Fruit fly (Drosophila melanogaster) whole organism, embryonic: Measurements from ENCODE around the gene Orc2.

Source experiments
- B-H1 ChIP-seq: fragments of 200-800 bp; sonication (Bioruptor generic); IDR thresholded peaks from 3 replicates; pipeline ENCODE4 v1.3.6; 2022; ENCODE audit warnings: missing biosample characterization, missing genetic modification characterization
- Bgb ChIP-seq: fragments of 200-800 bp; sonication (Bioruptor generic); IDR thresholded peaks from 2 replicates; pipeline ENCODE4 v1.3.6; 2022; ENCODE audit warnings: missing biosample characterization, missing genetic modification characterization; ENCODE audit not compliant: partially characterized antibody
- BtbVII ChIP-seq: fragments of 200-800 bp; sonication (Bioruptor generic); optimal IDR thresholded peaks from 3 replicates; lab custom pipeline; 2017; ENCODE audit warnings: missing biosample characterization, mild to moderate bottlenecking, missing genetic modification characterization
- CG10267 ChIP-seq: fragments of 200-800 bp; sonication (Bioruptor generic); optimal IDR thresholded peaks from 2 replicates; lab custom pipeline; 2018; ENCODE audit warnings: missing biosample characterization, mild to moderate bottlenecking, missing genetic modification characterization, moderate library complexity
- CG1529 ChIP-seq: fragments of 200-800 bp; sonication (Bioruptor generic); optimal IDR thresholded peaks from 3 replicates; lab custom pipeline; 2018; ENCODE audit warnings: missing biosample characterization, missing genetic modification characterization
- CG15514 ChIP-seq: fragments of 200-800 bp; sonication (Bioruptor generic); optimal IDR thresholded peaks from 3 replicates; lab custom pipeline; 2017; ENCODE audit warnings: missing biosample characterization, missing genetic modification characterization, mild to moderate bottlenecking, moderate library complexity, missing genetic modification reagents
- CG16813 ChIP-seq: fragments of 200-800 bp; sonication (Bioruptor generic); IDR thresholded peaks from 3 replicates; pipeline ENCODE4 v1.3.6; 2022; ENCODE audit warnings: missing biosample characterization, missing genetic modification characterization; ENCODE audit not compliant: partially characterized antibody
- CG18262 ChIP-seq: fragments of 200-800 bp; optimal IDR thresholded peaks from 3 replicates; lab custom pipeline; 2019; ENCODE audit warnings: missing biosample characterization, mild to moderate bottlenecking, missing genetic modification characterization, moderate library complexity
- CG18599 ChIP-seq: fragments of 200-800 bp; sonication (Bioruptor generic); optimal IDR thresholded peaks from 3 replicates; lab custom pipeline; 2017; ENCODE audit warnings: missing biosample characterization, missing genetic modification characterization, mild to moderate bottlenecking, moderate library complexity, missing genetic modification reagents
- CG4617 ChIP-seq: fragments of 200-800 bp; sonication (Bioruptor generic); optimal IDR thresholded peaks from 3 replicates; lab custom pipeline; 2016; ENCODE audit warnings: missing biosample characterization, missing genetic modification characterization, borderline replicate concordance
- CG4854 ChIP-seq: fragments of 200-800 bp; sonication (Bioruptor generic); optimal IDR thresholded peaks from 2 replicates; lab custom pipeline; 2016; ENCODE audit warnings: missing biosample characterization, missing genetic modification characterization, inconsistent platforms
- CG5953 ChIP-seq: fragments of 200-800 bp; sonication (Bioruptor generic); IDR thresholded peaks from 2 replicates; pipeline ENCODE4 v1.3.6; 2022; ENCODE audit warnings: missing biosample characterization, missing genetic modification characterization
- CG7987 ChIP-seq: fragments of 200-800 bp; sonication (Bioruptor generic); optimal IDR thresholded peaks from 2 replicates; lab custom pipeline; 2018; ENCODE audit warnings: missing biosample characterization, mild to moderate bottlenecking, missing genetic modification characterization, moderate library complexity
- CG8281 ChIP-seq: fragments of 200-800 bp; sonication (Bioruptor generic); optimal IDR thresholded peaks from 2 replicates; lab custom pipeline; 2018; ENCODE audit warnings: missing biosample characterization, mild to moderate bottlenecking, missing genetic modification characterization, moderate library complexity
- CG8944 ChIP-seq: fragments of 200-800 bp; sonication (Bioruptor generic); optimal IDR thresholded peaks from 3 replicates; lab custom pipeline; 2016; ENCODE audit warnings: missing biosample characterization, missing genetic modification characterization
- CG9817 ChIP-seq: fragments of 200-800 bp; sonication (Bioruptor generic); optimal IDR thresholded peaks from 2 replicates; lab custom pipeline; 2018; ENCODE audit warnings: missing biosample characterization, mild to moderate bottlenecking, missing genetic modification characterization, moderate library complexity
- Deaf1 ChIP-seq: fragments of 200-800 bp; optimal IDR thresholded peaks from 3 replicates; lab custom pipeline; 2019; ENCODE audit warnings: missing biosample characterization, mild to moderate bottlenecking, missing genetic modification characterization, moderate library complexity
- Dref ChIP-seq: fragments of 200-800 bp; sonication (Bioruptor generic); IDR thresholded peaks from 2 replicates; pipeline ENCODE4 v1.3.6; 2022; ENCODE audit warnings: missing biosample characterization, missing genetic modification characterization
- Drgx ChIP-seq: fragments of 200-800 bp; sonication (Bioruptor generic); IDR thresholded peaks from 2 replicates; pipeline ENCODE4 v1.3.6; 2022; ENCODE audit warnings: missing biosample characterization, missing genetic modification characterization
- H2.0 ChIP-seq: fragments of 200-800 bp; sonication (Bioruptor generic); IDR thresholded peaks from 2 replicates; pipeline ENCODE4 v1.3.6; 2022; ENCODE audit warnings: missing biosample characterization, missing genetic modification characterization
- Hr51 ChIP-seq, 2 experiments: fragments of 200-800 bp; sonication (Bioruptor generic); optimal IDR thresholded peaks; 2 replicates in 1 of 2; 3 replicates in 1 of 2; lab custom pipeline; 2016 to 2018; ENCODE audit warnings: missing biosample characterization in 2 of 2, missing genetic modification characterization in 2 of 2, mild to moderate bottlenecking in 1 of 2, moderate library complexity in 1 of 2
- Lim3 ChIP-seq: fragments of 200-800 bp; sonication (Bioruptor generic); IDR thresholded peaks from 2 replicates; pipeline ENCODE4 v1.3.6; 2022; ENCODE audit warnings: missing biosample characterization, missing genetic modification characterization
- Mrtf ChIP-seq: fragments of 200-800 bp; sonication (Bioruptor generic); IDR thresholded peaks from 3 replicates; pipeline ENCODE4 v1.3.6; 2022; ENCODE audit warnings: missing biosample characterization, missing genetic modification characterization
- NK7.1 ChIP-seq: fragments of 200-800 bp; sonication (Bioruptor generic); optimal IDR thresholded peaks from 3 replicates; lab custom pipeline; 2016; ENCODE audit warnings: missing biosample characterization, missing genetic modification characterization
- Oli ChIP-seq: fragments of 200-800 bp; sonication (Bioruptor generic); optimal IDR thresholded peaks from 2 replicates; lab custom pipeline; 2018; ENCODE audit warnings: missing biosample characterization, mild to moderate bottlenecking, missing genetic modification characterization, moderate library complexity
- Sox100B ChIP-seq: fragments of 200-800 bp; sonication (Bioruptor generic); optimal IDR thresholded peaks from 3 replicates; lab custom pipeline; 2018; ENCODE audit warnings: missing biosample characterization, mild to moderate bottlenecking, missing genetic modification characterization
- Ssrp ChIP-seq: fragments of 200-800 bp; sonication (Bioruptor generic); optimal IDR thresholded peaks from 2 replicates; lab custom pipeline; 2018; ENCODE audit warnings: missing biosample characterization, mild to moderate bottlenecking, missing genetic modification characterization, moderate library complexity
- ab ChIP-seq: fragments of 200-800 bp; sonication (Bioruptor generic); optimal IDR thresholded peaks from 2 replicates; lab custom pipeline; 2016; ENCODE audit warnings: missing biosample characterization, missing genetic modification characterization
- abd-A ChIP-seq: fragments of 200-800 bp; sonication (Bioruptor generic); optimal IDR thresholded peaks from 3 replicates; lab custom pipeline; 2019; ENCODE audit warnings: missing biosample characterization, mild to moderate bottlenecking, missing genetic modification characterization, moderate library complexity
- aop ChIP-seq: fragments of 200-800 bp; sonication (Bioruptor generic); IDR thresholded peaks from 2 replicates; pipeline ENCODE4 v1.3.6; 2022; ENCODE audit warnings: missing biosample characterization, missing genetic modification characterization
- ci ChIP-seq: fragments of 200-800 bp; sonication (Bioruptor generic); IDR thresholded peaks from 3 replicates; pipeline ENCODE4 v1.3.6; 2022; ENCODE audit warnings: missing biosample characterization, missing genetic modification characterization
- croc ChIP-seq: fragments of 200-800 bp; sonication (Bioruptor generic); conservative IDR thresholded peaks from 3 replicates; pipeline ENCODE4 v1.3.6; 2022; ENCODE audit warnings: missing biosample characterization, missing genetic modification characterization
- da ChIP-seq: fragments of 200-800 bp; sonication (Bioruptor generic); optimal IDR thresholded peaks from 2 replicates; lab custom pipeline; 2016; ENCODE audit warnings: missing biosample characterization, missing genetic modification characterization
- danr ChIP-seq: fragments of 200-800 bp; sonication (Bioruptor generic); IDR thresholded peaks from 2 replicates; pipeline ENCODE4 v1.3.6; 2022; ENCODE audit warnings: missing biosample characterization, missing genetic modification characterization
- emc ChIP-seq: fragments of 200-800 bp; sonication (Bioruptor generic); optimal IDR thresholded peaks from 2 replicates; lab custom pipeline; 2016; ENCODE audit warnings: missing biosample characterization, missing genetic modification characterization
- fd102C ChIP-seq: fragments of 200-800 bp; sonication (Bioruptor generic); optimal IDR thresholded peaks from 2 replicates; lab custom pipeline; 2018; ENCODE audit warnings: missing biosample characterization, mild to moderate bottlenecking, missing genetic modification characterization, moderate library complexity
- fu2 ChIP-seq: fragments of 200-800 bp; sonication (Bioruptor generic); optimal IDR thresholded peaks from 2 replicates; lab custom pipeline; 2016; ENCODE audit warnings: missing biosample characterization, missing genetic modification characterization
- gfzf ChIP-seq: fragments of 200-800 bp; sonication (Bioruptor generic); optimal IDR thresholded peaks from 2 replicates; lab custom pipeline; 2016; ENCODE audit warnings: missing biosample characterization, mild to moderate bottlenecking, missing genetic modification characterization, moderate library complexity
- gsb-n ChIP-seq: fragments of 200-800 bp; sonication (Bioruptor generic); optimal IDR thresholded peaks from 3 replicates; lab custom pipeline; 2018; ENCODE audit warnings: missing biosample characterization, mild to moderate bottlenecking, missing genetic modification characterization
- jigr1 ChIP-seq: fragments of 200-800 bp; sonication (Bioruptor generic); IDR thresholded peaks from 3 replicates; pipeline ENCODE4 v1.3.6; 2022; ENCODE audit warnings: missing biosample characterization, missing genetic modification characterization
- nau ChIP-seq: fragments of 200-800 bp; sonication (Bioruptor generic); optimal IDR thresholded peaks from 3 replicates; lab custom pipeline; 2017; ENCODE audit warnings: missing biosample characterization, mild to moderate bottlenecking, missing genetic modification characterization, missing genetic modification reagents
- otp ChIP-seq: fragments of 200-800 bp; sonication (Bioruptor generic); IDR thresholded peaks from 3 replicates; pipeline ENCODE4, ENCODE4 v1.3.6; 2022; ENCODE audit warnings: missing biosample characterization, missing genetic modification characterization
- pan ChIP-seq, 4 experiments: fragments of >200 bp in 3 of 4; fragments of 200-800 bp in 1 of 4; sonication (Bioruptor generic) in 1 of 4; optimal IDR thresholded peaks in 3 of 4; IDR thresholded peaks in 1 of 4; 2 replicates each; pipeline versions ENCODE4 v1.3.6 to Lab custom; 2017 to 2022; ENCODE audit warnings: missing biosample characterization in 2 of 4, missing genetic modification characterization in 2 of 4, mixed read lengths in 1 of 4
- peb ChIP-seq: fragments of 200-800 bp; sonication (Bioruptor generic); IDR thresholded peaks from 2 replicates; pipeline ENCODE4 v1.3.6; 2022; ENCODE audit warnings: missing biosample characterization, missing genetic modification characterization
- pum ChIP-seq: fragments of 200-800 bp; sonication (Bioruptor generic); optimal IDR thresholded peaks from 2 replicates; lab custom pipeline; 2016; ENCODE audit warnings: missing biosample characterization, missing genetic modification characterization
- row ChIP-seq: fragments of 200-800 bp; sonication (Bioruptor generic); IDR thresholded peaks from 3 replicates; pipeline ENCODE4 v1.3.6; 2022; ENCODE audit warnings: missing biosample characterization, missing genetic modification characterization
- sd ChIP-seq: fragments of 200-800 bp; sonication (Bioruptor generic); optimal IDR thresholded peaks from 3 replicates; lab custom pipeline; 2018; ENCODE audit warnings: missing biosample characterization, mild to moderate bottlenecking, missing genetic modification characterization, moderate library complexity
- sr ChIP-seq: fragments of 200-800 bp; sonication (Bioruptor generic); IDR thresholded peaks from 3 replicates; pipeline ENCODE4 v1.3.6; 2022; ENCODE audit warnings: missing biosample characterization, missing genetic modification characterization
- stc ChIP-seq: fragments of 200-800 bp; sonication (Bioruptor generic); IDR thresholded peaks from 2 replicates; pipeline ENCODE4 v1.3.6; 2022; ENCODE audit warnings: missing biosample characterization, missing genetic modification characterization
- wor ChIP-seq: fragments of 200-800 bp; sonication (Bioruptor generic); IDR thresholded peaks from 2 replicates; pipeline ENCODE4 v1.3.6; 2022; ENCODE audit warnings: missing biosample characterization, missing genetic modification characterization

The Orc2 gene

DNA sequence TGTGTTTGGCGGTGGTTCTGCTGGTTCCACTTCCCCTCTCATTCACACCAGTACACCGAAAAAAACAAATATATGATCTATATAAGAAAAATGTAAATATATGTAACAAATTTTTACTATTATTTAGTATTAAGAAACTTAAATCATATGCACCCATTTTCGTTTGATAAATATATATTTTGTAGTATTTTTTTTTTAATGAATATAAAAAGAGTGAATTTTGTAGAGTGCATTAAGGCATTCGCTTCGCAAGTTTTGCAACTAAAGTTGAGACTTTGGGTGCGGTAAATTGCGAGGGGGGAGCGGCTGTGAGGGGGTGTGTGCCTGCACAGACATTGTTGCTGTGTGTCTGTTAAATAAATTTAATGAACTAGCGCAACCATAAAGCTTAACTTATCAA, 42.9 kb downstream of the Orc2 start (continued):
- TF ChIP-seq BtbVII (GFP tag; lab: Kevin White, UChicago), result peak; percentile 44
- no peak for TF ChIP-seq jigr1 (GFP tag; lab: Robert Waterston, UW)
- TF ChIP-seq B-H1 (GFP tag; lab: Robert Waterston, UW), result no peak
- no peak for TF ChIP-seq stc (GFP tag; lab: Robert Waterston, UW)
- TF ChIP-seq CG15514 (GFP tag; lab: Kevin White, UChicago), result peak; percentile 9
- no peak for TF ChIP-seq aop
- TF ChIP-seq fd102C (GFP tag; lab: Kevin White, UChicago), result no peak
- TF ChIP-seq ab (GFP tag; lab: Kevin White, UChicago), result no peak
- no peak for TF ChIP-seq pan (optimal IDR thresholded peaks at IDR 0.05; lab: Kevin White, UChicago)
- no peak for TF ChIP-seq pan (GFP tag; optimal IDR thresholded peaks at IDR 0.05 in 1 of 2, IDR thresholded peaks at IDR 0.05 in 1 of 2)
- TF ChIP-seq ci (GFP tag; lab: Robert Waterston, UW), result no peak
- no peak for TF ChIP-seq gfzf (GFP tag; lab: Kevin White, UChicago)
- TF ChIP-seq Oli (tag; lab: Kevin White, UChicago), result peak; percentile 5
- peak; percentile 25 for TF ChIP-seq gsb-n
- peak; percentile 20 for TF ChIP-seq CG18599 (GFP tag; lab: Kevin White, UChicago)
- no peak for TF ChIP-seq abd-A
- peak; percentile 38; the same call in 1 of the 3 replicates for TF ChIP-seq row (GFP tag; lab: Robert Waterston, UW)
- TF ChIP-seq CG4617 (GFP tag; lab: Kevin White, UChicago), result no peak
- TF ChIP-seq sr (GFP tag; lab: Robert Waterston, UW), result no peak
- peak; percentile 81 for TF ChIP-seq Drgx
- no peak for TF ChIP-seq CG8281 (tag; lab: Kevin White, UChicago)
- TF ChIP-seq, all 482 proteins: peak for 51

DNA sequence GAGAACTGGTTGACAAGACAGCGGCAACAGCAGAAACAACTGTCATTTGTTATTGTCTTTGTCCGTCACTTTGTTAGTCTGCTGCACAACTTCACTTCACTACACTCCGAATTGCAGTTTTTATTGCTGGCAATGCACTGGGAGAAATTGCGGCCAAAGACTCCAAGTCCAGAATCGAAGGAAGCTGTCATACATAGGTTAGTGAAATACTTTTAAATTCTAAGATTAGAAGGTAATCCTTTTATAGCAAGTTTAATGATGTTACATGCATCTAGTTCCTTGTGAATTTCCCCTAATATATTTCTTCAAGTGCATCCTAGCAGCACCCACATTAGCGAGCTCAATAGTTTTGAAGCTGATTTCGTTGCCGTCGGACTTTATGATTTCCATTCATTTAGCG, 44.2 kb downstream of the Orc2 start:
- peak; percentile 38 for TF ChIP-seq CG10267 (tag; lab: Kevin White, UChicago)
- no peak for TF ChIP-seq Bgb
- no peak for TF ChIP-seq CG16813 (GFP tag; lab: Robert Waterston, UW)
- TF ChIP-seq croc (GFP tag; lab: Robert Waterston, UW), result peak; percentile 52; the same call in 2 of the 3 replicates
- TF ChIP-seq pum (GFP tag; lab: Kevin White, UChicago), result peak; percentile 27
- no peak for TF ChIP-seq peb (GFP tag; lab: Robert Waterston, UW)
- no peak for TF ChIP-seq CG9817
- peak; percentile 58 for TF ChIP-seq Sox100B (GFP tag; lab: Kevin White, UChicago)
- peak; percentile 22 for TF ChIP-seq nau (GFP tag; lab: Kevin White, UChicago)
- TF ChIP-seq Mrtf (GFP tag; lab: Robert Waterston, UW), result no peak
- TF ChIP-seq danr (GFP tag; lab: Robert Waterston, UW), result peak; percentile 33; the same call in 1 of the 2 replicates
- no peak for TF ChIP-seq H2.0 (GFP tag; lab: Robert Waterston, UW)
- TF ChIP-seq CG1529, result peak; percentile 62
- no peak for TF ChIP-seq sd (tag; lab: Kevin White, UChicago)
- peak in 1 of 2 experiments; percentile 42 for TF ChIP-seq Hr51 (GFP tag; optimal IDR thresholded peaks at IDR 0.05; lab: Kevin White, UChicago)
- no peak for TF ChIP-seq emc (GFP tag; lab: Kevin White, UChicago)
- no peak for TF ChIP-seq CG7987
- no peak for TF ChIP-seq da (GFP tag; lab: Kevin White, UChicago)
- no peak for TF ChIP-seq CG5953 (GFP tag; lab: Robert Waterston, UW)
- no peak for TF ChIP-seq Deaf1 (tag; lab: Kevin White, UChicago)
- no peak for TF ChIP-seq CG4854 (GFP tag; lab: Kevin White, UChicago)
- TF ChIP-seq Dref, result no peak
- peak; percentile 34 for TF ChIP-seq CG8944 (GFP tag; lab: Kevin White, UChicago)
- TF ChIP-seq NK7.1 (GFP tag; lab: Kevin White, UChicago), result no peak
- TF ChIP-seq otp (GFP tag; lab: Robert Waterston, UW), result no peak
- no peak for TF ChIP-seq wor (GFP tag; lab: Robert Waterston, UW)
- TF ChIP-seq Ssrp (tag; lab: Kevin White, UChicago), result peak; percentile 34
- TF ChIP-seq Lim3, result no peak
- no peak for TF ChIP-seq fu2 (GFP tag; lab: Kevin White, UChicago)
- peak; percentile 54 for TF ChIP-seq CG18262 (tag; lab: Kevin White, UChicago)
